Worm (Caenorhabditis elegans): Measurements from ENCODE around the gene srz-69.

DNA sequence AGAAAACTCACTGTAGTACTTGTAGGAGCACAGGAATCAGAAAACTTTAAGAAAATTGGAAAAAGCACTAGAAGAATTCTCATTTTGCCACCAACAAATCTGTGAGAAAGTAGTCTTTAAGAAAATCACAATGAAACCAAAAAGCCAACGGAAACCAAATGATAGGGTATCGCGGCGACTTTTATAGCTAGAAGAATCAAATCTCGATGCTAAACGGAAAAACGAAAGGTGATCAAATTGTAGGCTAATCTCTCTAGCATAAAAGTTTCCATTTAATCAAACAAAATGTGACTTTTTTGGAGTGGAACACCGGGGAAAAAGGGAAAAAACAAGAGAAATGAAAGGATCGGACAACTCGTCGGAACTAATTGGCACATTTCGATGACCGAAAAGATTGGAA lies 19.3 kb upstream of the srz-69 start, which contains the start of gene C09G12.17:
- TF ChIP-seq hlh-6 (tag; optimal IDR thresholded peaks at IDR 0.05), result no peak
- no peak for TF ChIP-seq eyg-1 (tag; optimal IDR thresholded peaks at IDR 0.05)
- TF ChIP-seq unc-55 (GFP tag; optimal IDR thresholded peaks at IDR 0.05), result no peak
